Worm (Caenorhabditis elegans) whole organism, L2 larva: ENCODE measurements around the gene F20D1.3.

Experiments
- C34F6.9 ChIP-seq: fragments of 150-350 bp; optimal IDR thresholded peaks from 2 replicates; lab custom pipeline; 2014; ENCODE audit warnings: missing biosample characterization, missing genetic modification characterization
- F13H6.1 ChIP-seq: sonication (generic microtip); optimal IDR thresholded peaks from 2 replicates; lab custom pipeline; 2016; ENCODE audit warnings: missing genetic modification characterization, missing compliant biosample characterization
- R02D3.7 ChIP-seq: fragments of 150-350 bp; optimal IDR thresholded peaks from 2 replicates; lab custom pipeline; 2014; ENCODE audit warnings: missing biosample characterization, missing genetic modification characterization
- Y55F3AM.14 ChIP-seq: fragments of 200-800 bp; sonication (Bioruptor generic); optimal IDR thresholded peaks from 2 replicates; lab custom pipeline; 2018; ENCODE audit warnings: mild to moderate bottlenecking, missing genetic modification characterization, missing compliant biosample characterization
- alr-1 ChIP-seq: fragments of 150-350 bp; optimal IDR thresholded peaks from 2 replicates; lab custom pipeline; 2014; ENCODE audit warnings: missing biosample characterization, missing genetic modification characterization
- aly-2 ChIP-seq: fragments of 150-350 bp; optimal IDR thresholded peaks from 2 replicates; lab custom pipeline; 2014; ENCODE audit warnings: missing biosample characterization, missing genetic modification characterization
- ama-1 ChIP-seq: fragments of 150-350 bp; optimal IDR thresholded peaks from 2 replicates; lab custom pipeline; 2018; ENCODE audit warnings: inconsistent platforms
- blmp-1 ChIP-seq: sonication (generic microtip); optimal IDR thresholded peaks from 2 replicates; lab custom pipeline; 2017; ENCODE audit warnings: missing genetic modification characterization, mild to moderate bottlenecking, missing compliant biosample characterization, antibody characterized with exemption, moderate library complexity; ENCODE audit not compliant: insufficient read depth
- ceh-16 ChIP-seq: fragments of 150-350 bp; optimal IDR thresholded peaks from 2 replicates; lab custom pipeline; 2014; ENCODE audit warnings: missing biosample characterization, missing genetic modification characterization
- ceh-82 ChIP-seq: fragments of 150-350 bp; optimal IDR thresholded peaks from 2 replicates; lab custom pipeline; 2014; ENCODE audit warnings: missing biosample characterization, missing genetic modification characterization
- crh-2 ChIP-seq: sonication (generic microtip); optimal IDR thresholded peaks from 2 replicates; lab custom pipeline; 2017; ENCODE audit warnings: missing biosample characterization, missing genetic modification characterization
- egl-27 ChIP-seq: sonication (generic microtip); optimal IDR thresholded peaks from 3 replicates; lab custom pipeline; 2017; ENCODE audit warnings: missing biosample characterization, missing genetic modification reagents, missing genetic modification characterization
- fos-1 ChIP-seq: fragments of 150-350 bp; optimal IDR thresholded peaks from 2 replicates; lab custom pipeline; 2014; ENCODE audit warnings: missing biosample characterization, missing genetic modification characterization
- gmeb-1 ChIP-seq: fragments of 150-350 bp; optimal IDR thresholded peaks from 2 replicates; lab custom pipeline; 2014; ENCODE audit warnings: missing biosample characterization, missing genetic modification characterization
- lin-13 ChIP-seq: fragments of 150-350 bp; optimal IDR thresholded peaks from 2 replicates; lab custom pipeline; 2014; ENCODE audit warnings: missing biosample characterization, missing genetic modification reagents, missing genetic modification characterization
- lin-39 ChIP-seq: fragments of 150-350 bp; optimal IDR thresholded peaks from 2 replicates; lab custom pipeline; 2014; ENCODE audit warnings: missing biosample characterization, missing genetic modification reagents, missing genetic modification characterization
- lsy-2 ChIP-seq, 2 experiments: fragments of 150-350 bp in 1 of 2; sonication (generic microtip) in 1 of 2; optimal IDR thresholded peaks; 2 replicates each; lab custom pipeline; 2014 to 2017; ENCODE audit warnings: missing biosample characterization in 2 of 2, missing genetic modification characterization in 2 of 2
- mab-5 ChIP-seq: fragments of 150-350 bp; optimal IDR thresholded peaks from 2 replicates; lab custom pipeline; 2014; ENCODE audit warnings: missing biosample characterization, missing genetic modification characterization
- mdl-1 ChIP-seq, 2 experiments: fragments of 150-350 bp in 1 of 2; sonication (generic microtip) in 1 of 2; optimal IDR thresholded peaks; 2 replicates each; lab custom pipeline; 2017; ENCODE audit warnings: missing biosample characterization in 2 of 2, missing genetic modification characterization in 2 of 2
- nhr-10 ChIP-seq: sonication (generic microtip); optimal IDR thresholded peaks from 2 replicates; lab custom pipeline; 2017; ENCODE audit warnings: missing biosample characterization, missing genetic modification characterization
- nhr-129 ChIP-seq: fragments of 150-350 bp; optimal IDR thresholded peaks from 2 replicates; lab custom pipeline; 2014; ENCODE audit warnings: missing biosample characterization, missing genetic modification characterization
- nhr-21 ChIP-seq: fragments of 150-350 bp; optimal IDR thresholded peaks from 2 replicates; lab custom pipeline; 2014; ENCODE audit warnings: missing biosample characterization, missing genetic modification characterization
- nhr-23 ChIP-seq: fragments of 150-350 bp; optimal IDR thresholded peaks from 2 replicates; lab custom pipeline; 2014; ENCODE audit warnings: missing biosample characterization, missing genetic modification reagents, missing genetic modification characterization
- nhr-237 ChIP-seq: fragments of 150-350 bp; optimal IDR thresholded peaks from 2 replicates; lab custom pipeline; 2014; ENCODE audit warnings: missing biosample characterization, missing genetic modification characterization
- nhr-25 ChIP-seq: fragments of 150-350 bp; sonication (generic microtip); optimal IDR thresholded peaks from 3 replicates; lab custom pipeline; 2014; ENCODE audit warnings: missing biosample characterization, missing genetic modification characterization
- nhr-6 ChIP-seq: fragments of 150-350 bp; optimal IDR thresholded peaks from 2 replicates; lab custom pipeline; 2014; ENCODE audit warnings: missing biosample characterization, missing genetic modification characterization
- nhr-77 ChIP-seq: fragments of 150-350 bp; optimal IDR thresholded peaks from 2 replicates; lab custom pipeline; 2014; ENCODE audit warnings: missing biosample characterization, missing genetic modification characterization
- sem-4 ChIP-seq: fragments of 150-350 bp; optimal IDR thresholded peaks from 2 replicates; lab custom pipeline; 2014; ENCODE audit warnings: missing biosample characterization, missing genetic modification reagents, missing genetic modification characterization
- skn-1 ChIP-seq: sonication (generic microtip); optimal IDR thresholded peaks from 2 replicates; lab custom pipeline; 2017; ENCODE audit warnings: missing biosample characterization, missing genetic modification characterization
- sma-3 ChIP-seq: sonication (generic microtip); optimal IDR thresholded peaks from 2 replicates; lab custom pipeline; 2016; ENCODE audit warnings: missing genetic modification reagents, missing genetic modification characterization, missing compliant biosample characterization
- sma-9 ChIP-seq, 2 experiments: fragments of 150-350 bp in 1 of 2; sonication (generic microtip) in 1 of 2; optimal IDR thresholded peaks; 2 replicates each; lab custom pipeline; 2014 to 2016; ENCODE audit warnings: missing genetic modification characterization in 2 of 2, mild to moderate bottlenecking in 1 of 2, missing biosample characterization in 1 of 2, missing compliant biosample characterization in 1 of 2, missing genetic modification reagents in 1 of 2, moderate library complexity in 1 of 2
- snpc-4 ChIP-seq: fragments of 150-350 bp; optimal IDR thresholded peaks from 2 replicates; lab custom pipeline; 2014; ENCODE audit warnings: missing biosample characterization, missing genetic modification characterization
- unc-39 ChIP-seq: fragments of 150-350 bp; optimal IDR thresholded peaks from 2 replicates; lab custom pipeline; 2014; ENCODE audit warnings: missing biosample characterization, missing genetic modification characterization
- unc-55 ChIP-seq: fragments of 150-350 bp; sonication (generic microtip); optimal IDR thresholded peaks from 3 replicates; lab custom pipeline; 2014; ENCODE audit warnings: missing biosample characterization, missing genetic modification reagents, missing genetic modification characterization
- unc-62 ChIP-seq: fragments of 150-350 bp; optimal IDR thresholded peaks from 2 replicates; lab custom pipeline; 2014; ENCODE audit warnings: missing biosample characterization, missing genetic modification reagents, missing genetic modification characterization
- zag-1 ChIP-seq: fragments of 150-350 bp; optimal IDR thresholded peaks from 2 replicates; lab custom pipeline; 2014; ENCODE audit warnings: missing biosample characterization, missing genetic modification characterization
- ztf-1 ChIP-seq: fragments of 200-800 bp; sonication (Bioruptor generic); conservative IDR thresholded peaks from 2 replicates; pipeline ENCODE4 v1.3.6; 2022; ENCODE audit warnings: missing genetic modification characterization, missing compliant biosample characterization
- ztf-11 ChIP-seq: sonication (generic microtip); optimal IDR thresholded peaks from 2 replicates; lab custom pipeline; 2017; ENCODE audit warnings: missing biosample characterization, missing genetic modification characterization
- ztf-4 ChIP-seq: fragments of 150-350 bp; optimal IDR thresholded peaks from 2 replicates; lab custom pipeline; 2014; ENCODE audit warnings: missing biosample characterization, missing genetic modification characterization

Gene F20D1.3

ce11 chrX:14988160-14988559 is 12.2 kb downstream of the F20D1.3 start:
- TF ChIP-seq snpc-4 (tag; lab: Kevin White, UChicago) (peak; percentile 74), ceh-16 (tag; lab: Kevin White, UChicago) (no peak)

ce11 chrX:14991280-14991679 is 15.4 kb downstream of the F20D1.3 start, which contains the start of gene iglr-1:
iglr-1 (minus strand) TSS chrX:14991380.
- TF ChIP-seq unc-39, result no peak
- no peak for TF ChIP-seq lin-13
- no peak for TF ChIP-seq nhr-21
- no peak for TF ChIP-seq skn-1 (tag; lab: Kevin White, UChicago)
- no peak for TF ChIP-seq sma-9 (GFP tag; optimal IDR thresholded peaks at IDR 0.05; lab: Kevin White, UChicago)
- no peak for TF ChIP-seq sma-9 (tag; optimal IDR thresholded peaks at IDR 0.05; lab: Kevin White, UChicago)
- TF ChIP-seq nhr-25 (tag; lab: Kevin White, UChicago), result no peak
- no peak for TF ChIP-seq crh-2 (tag; lab: Kevin White, UChicago)
- no peak for TF ChIP-seq ztf-11 (tag; lab: Kevin White, UChicago)
- TF ChIP-seq snpc-4 (tag; lab: Kevin White, UChicago), result no peak
- no peak for TF ChIP-seq zag-1 (tag; lab: Kevin White, UChicago)

ce11 chrX:14993744-14994143 is 17.8 kb downstream of the F20D1.3 start:
- TF ChIP-seq nhr-77 (tag; lab: Kevin White, UChicago), result no peak

ce11 chrX:14999101-14999500 is 23.2 kb downstream of the F20D1.3 start, which contains the start of gene cutl-3:
cutl-3 (minus strand) TSS chrX:14999201.
- no peak for TF ChIP-seq fos-1 (tag; lab: Kevin White, UChicago)
- TF ChIP-seq, all 48 proteins: peak for 0

ce11 chrX:15003891-15004550 is 28.1 kb downstream of the F20D1.3 start, which contains the start of gene slc-25A18.1:
slc-25A18.1 (minus strand) TSS chrX:15003941.
- TF ChIP-seq nhr-6 (tag; lab: Kevin White, UChicago) (no peak), crh-2 (tag; lab: Kevin White, UChicago) (no peak), blmp-1 (tag; lab: Kevin White, UChicago) (no peak), zag-1 (tag; lab: Kevin White, UChicago) (no peak), ceh-16 (tag; lab: Kevin White, UChicago) (no peak), R02D3.7 (no peak), snpc-4 (tag; lab: Kevin White, UChicago) (no peak), mdl-1 (tag; optimal IDR thresholded peaks at IDR 0.05; lab: Kevin White, UChicago) (no peak), ztf-1 (GFP tag; lab: Robert Waterston, UW) (no peak), aly-2 (no peak), fos-1 (tag; lab: Kevin White, UChicago) (no peak), sem-4 (tag; lab: Kevin White, UChicago) (no peak), nhr-21 (no peak), lin-13 (no peak), ceh-82 (no peak), Y55F3AM.14 (GFP tag; lab: Kevin White, UChicago) (no peak), lin-39 (tag; lab: Kevin White, UChicago) (no peak), alr-1 (no peak), C34F6.9 (tag; lab: Kevin White, UChicago) (no peak), nhr-237 (tag; lab: Kevin White, UChicago) (no peak)

- TF ChIP-seq ztf-11 (tag; lab: Kevin White, UChicago) (no peak), fos-1 (tag; lab: Kevin White, UChicago) (peak; percentile 23), ama-1 (lab: Kevin White, UChicago) (no peak), snpc-4 (tag; lab: Kevin White, UChicago) (no peak), mab-5 (no peak), ztf-4 (tag; lab: Kevin White, UChicago) (no peak), ceh-16 (tag; lab: Kevin White, UChicago) (no peak), lsy-2 (tag; optimal IDR thresholded peaks at IDR 0.05; lab: Kevin White, UChicago) (no peak), nhr-25 (tag; lab: Kevin White, UChicago) (no peak), nhr-10 (tag; lab: Kevin White, UChicago) (no peak), mdl-1 (tag; optimal IDR thresholded peaks at IDR 0.05; lab: Kevin White, UChicago) (no peak), R02D3.7 (no peak), unc-55 (GFP tag; lab: Kevin White, UChicago) (peak; percentile 35), egl-27 (no peak), sma-3 (GFP tag; lab: Kevin White, UChicago) (no peak), unc-39 (no peak), unc-62 (GFP tag; lab: Kevin White, UChicago) (no peak), aly-2 (no peak), crh-2 (tag; lab: Kevin White, UChicago) (peak; percentile 43), nhr-129 (tag; lab: Kevin White, UChicago) (peak; percentile 46), blmp-1 (tag; lab: Kevin White, UChicago) (no peak), nhr-21 (no peak), C34F6.9 (tag; lab: Kevin White, UChicago) (peak; percentile 32), nhr-23 (no peak), zag-1 (tag; lab: Kevin White, UChicago) (no peak), F13H6.1 (tag; lab: Kevin White, UChicago) (no peak), gmeb-1 (no peak)
Observed at ce11 chrX:15006847-15007358, 31.0 kb downstream of the F20D1.3 start, which contains the start of gene ergi-2. ergi-2 (minus strand) TSS chrX:15007308.
